Fruit fly (Drosophila melanogaster) whole organism, embryonic: ENCODE measurements around the gene Bub1.

Experiments
- Atf3 ChIP-seq: fragments of 200-800 bp; sonication (Bioruptor generic); optimal IDR thresholded peaks from 3 replicates; lab custom pipeline; 2016; ENCODE audit warnings: missing biosample characterization, missing genetic modification characterization
- B-H1 ChIP-seq: fragments of 200-800 bp; sonication (Bioruptor generic); IDR thresholded peaks from 3 replicates; pipeline ENCODE4 v1.3.6; 2022; ENCODE audit warnings: missing biosample characterization, missing genetic modification characterization
- CG10431 ChIP-seq: fragments of 200-800 bp; sonication (Bioruptor generic); optimal IDR thresholded peaks from 3 replicates; lab custom pipeline; 2018; ENCODE audit warnings: missing biosample characterization, mild to moderate bottlenecking, missing genetic modification characterization
- CG10543 ChIP-seq: fragments of 200-800 bp; sonication (Bioruptor generic); optimal IDR thresholded peaks from 3 replicates; lab custom pipeline; 2017; ENCODE audit warnings: missing biosample characterization, mild to moderate bottlenecking, missing genetic modification characterization, moderate library complexity
- CG14441 ChIP-seq: fragments of 200-800 bp; sonication (Bioruptor generic); IDR thresholded peaks from 2 replicates; pipeline ENCODE4 v1.3.6; 2022; ENCODE audit warnings: missing biosample characterization, missing genetic modification characterization
- CG15696 ChIP-seq: fragments of 200-800 bp; sonication (Bioruptor generic); optimal IDR thresholded peaks from 2 replicates; lab custom pipeline; 2019; ENCODE audit warnings: missing biosample characterization, mild to moderate bottlenecking, missing genetic modification characterization, moderate library complexity
- CG1602 ChIP-seq: fragments of 200-800 bp; sonication (Bioruptor generic); optimal IDR thresholded peaks from 3 replicates; lab custom pipeline; 2016; ENCODE audit warnings: missing biosample characterization, missing genetic modification characterization
- CG17359 ChIP-seq: fragments of 200-800 bp; sonication (Bioruptor generic); optimal IDR thresholded peaks from 3 replicates; lab custom pipeline; 2018; ENCODE audit warnings: missing biosample characterization, mild to moderate bottlenecking, missing genetic modification characterization, moderate library complexity
- CG1792 ChIP-seq: fragments of 200-800 bp; sonication (Bioruptor generic); optimal IDR thresholded peaks from 2 replicates; lab custom pipeline; 2016; ENCODE audit warnings: missing biosample characterization, missing genetic modification characterization
- CG18011 ChIP-seq: fragments of 200-800 bp; sonication (Bioruptor generic); optimal IDR thresholded peaks from 2 replicates; lab custom pipeline; 2017; ENCODE audit warnings: missing biosample characterization, missing genetic modification characterization, mild to moderate bottlenecking, moderate library complexity, missing genotype
- CG18262 ChIP-seq: fragments of 200-800 bp; optimal IDR thresholded peaks from 3 replicates; lab custom pipeline; 2019; ENCODE audit warnings: missing biosample characterization, mild to moderate bottlenecking, missing genetic modification characterization, moderate library complexity
- CG18619 ChIP-seq: fragments of 200-800 bp; sonication (Bioruptor generic); optimal IDR thresholded peaks from 3 replicates; lab custom pipeline; 2017; ENCODE audit warnings: missing biosample characterization, mild to moderate bottlenecking, missing genetic modification characterization
- CG2712 ChIP-seq: fragments of 200-800 bp; optimal IDR thresholded peaks from 3 replicates; lab custom pipeline; 2019; ENCODE audit warnings: missing biosample characterization, mild to moderate bottlenecking, missing genetic modification characterization, moderate library complexity
- CG30403 ChIP-seq: fragments of 200-800 bp; sonication (Bioruptor generic); optimal IDR thresholded peaks from 3 replicates; lab custom pipeline; 2016; ENCODE audit warnings: missing biosample characterization, missing genetic modification characterization
- CG32772 ChIP-seq: fragments of 200-800 bp; sonication (Bioruptor generic); IDR thresholded peaks from 2 replicates; pipeline ENCODE4 v1.3.6; 2022; ENCODE audit warnings: missing biosample characterization, missing genetic modification characterization
- CG6689 ChIP-seq: fragments of 200-800 bp; sonication (Bioruptor generic); IDR thresholded peaks from 2 replicates; pipeline ENCODE4 v1.3.6; 2022; ENCODE audit warnings: missing biosample characterization, missing genetic modification characterization
- CG6791 ChIP-seq: fragments of 200-800 bp; sonication (Bioruptor generic); IDR thresholded peaks from 3 replicates; pipeline ENCODE4 v1.3.6; 2022; ENCODE audit warnings: missing biosample characterization, missing genetic modification characterization; ENCODE audit not compliant: partially characterized antibody
- CG8765 ChIP-seq: fragments of 200-800 bp; sonication (Bioruptor generic); IDR thresholded peaks from 2 replicates; pipeline ENCODE4 v1.3.6; 2022; ENCODE audit warnings: missing biosample characterization, missing genetic modification characterization
- CG9727 ChIP-seq: fragments of 200-800 bp; sonication (Bioruptor generic); optimal IDR thresholded peaks from 3 replicates; lab custom pipeline; 2017; ENCODE audit warnings: missing biosample characterization, mild to moderate bottlenecking, missing genetic modification characterization
- CkIIα-i1 ChIP-seq: fragments of 200-800 bp; sonication (Bioruptor generic); IDR thresholded peaks from 2 replicates; pipeline ENCODE4 v1.3.6; 2022; ENCODE audit warnings: missing biosample characterization, missing genetic modification characterization
- Dref ChIP-seq: fragments of 200-800 bp; sonication (Bioruptor generic); IDR thresholded peaks from 2 replicates; pipeline ENCODE4 v1.3.6; 2022; ENCODE audit warnings: missing biosample characterization, missing genetic modification characterization
- E2f1 ChIP-seq: fragments of 200-800 bp; sonication (Bioruptor generic); IDR thresholded peaks from 2 replicates; pipeline ENCODE4 v1.3.6; 2022; ENCODE audit warnings: missing biosample characterization, missing genetic modification characterization
- Gsc ChIP-seq: fragments of 200-800 bp; sonication (Bioruptor generic); IDR thresholded peaks from 2 replicates; pipeline ENCODE4 v1.3.6; 2022; ENCODE audit warnings: missing biosample characterization, missing genetic modification characterization
- Hmr ChIP-seq: fragments of 200-800 bp; sonication (Bioruptor generic); optimal IDR thresholded peaks from 3 replicates; lab custom pipeline; 2017; ENCODE audit warnings: mild to moderate bottlenecking, missing biosample characterization, missing genetic modification reagents, missing genetic modification characterization
- MBD-R2 ChIP-seq: fragments of 200-800 bp; sonication (Bioruptor generic); IDR thresholded peaks from 2 replicates; pipeline ENCODE4 v1.3.6; 2022; ENCODE audit warnings: missing biosample characterization, missing genetic modification characterization
- MTF-1 ChIP-seq: fragments of 200-800 bp; sonication (Bioruptor generic); optimal IDR thresholded peaks from 2 replicates; lab custom pipeline; 2018; ENCODE audit warnings: missing biosample characterization, mild to moderate bottlenecking, missing genetic modification characterization, borderline replicate concordance
- Opbp ChIP-seq: fragments of 200-800 bp; sonication (Bioruptor generic); IDR thresholded peaks from 3 replicates; pipeline ENCODE4 v1.3.6; 2022; ENCODE audit warnings: missing biosample characterization, missing genetic modification characterization; ENCODE audit not compliant: partially characterized antibody
- Vsx1 ChIP-seq: fragments of 200-800 bp; sonication (Bioruptor generic); optimal IDR thresholded peaks from 2 replicates; lab custom pipeline; 2017; ENCODE audit warnings: missing biosample characterization, mild to moderate bottlenecking, missing genetic modification characterization, missing genetic modification reagents
- az2 ChIP-seq: fragments of 200-800 bp; sonication (Bioruptor generic); optimal IDR thresholded peaks from 3 replicates; lab custom pipeline; 2016; ENCODE audit warnings: missing biosample characterization, missing genetic modification characterization
- bcd ChIP-seq: fragments of 200-800 bp; sonication (Bioruptor generic); optimal IDR thresholded peaks from 2 replicates; lab custom pipeline; 2017; ENCODE audit warnings: missing biosample characterization, mild to moderate bottlenecking, missing genetic modification characterization
- br ChIP-seq: fragments of >200 bp; optimal IDR thresholded peaks from 2 replicates; lab custom pipeline; 2017
- bsh ChIP-seq, 2 experiments: fragments of 200-800 bp; sonication (Bioruptor generic); optimal IDR thresholded peaks; 2 replicates each; lab custom pipeline; 2017 to 2018; ENCODE audit warnings: mild to moderate bottlenecking in 2 of 2, missing biosample characterization in 2 of 2, missing genetic modification characterization in 2 of 2, moderate library complexity in 1 of 2
- cato ChIP-seq: fragments of 200-800 bp; sonication (Bioruptor generic); optimal IDR thresholded peaks from 2 replicates; lab custom pipeline; 2016; ENCODE audit warnings: missing biosample characterization, missing genetic modification characterization, borderline replicate concordance
- croc ChIP-seq: fragments of 200-800 bp; sonication (Bioruptor generic); conservative IDR thresholded peaks from 3 replicates; pipeline ENCODE4 v1.3.6; 2022; ENCODE audit warnings: missing biosample characterization, missing genetic modification characterization
- dati ChIP-seq: fragments of 200-800 bp; sonication (Bioruptor generic); IDR thresholded peaks from 2 replicates; pipeline ENCODE4 v1.3.6; 2022; ENCODE audit warnings: missing biosample characterization, missing genetic modification characterization
- fu2 ChIP-seq: fragments of 200-800 bp; sonication (Bioruptor generic); optimal IDR thresholded peaks from 2 replicates; lab custom pipeline; 2016; ENCODE audit warnings: missing biosample characterization, missing genetic modification characterization
- gcm2 ChIP-seq: fragments of 200-800 bp; sonication (Bioruptor generic); optimal IDR thresholded peaks from 2 replicates; lab custom pipeline; 2016; ENCODE audit warnings: missing biosample characterization, missing genetic modification characterization
- grn ChIP-seq: fragments of 200-800 bp; sonication (Bioruptor generic); optimal IDR thresholded peaks from 3 replicates; lab custom pipeline; 2017; ENCODE audit warnings: missing biosample characterization, missing genetic modification characterization
- lmd ChIP-seq: fragments of 200-800 bp; sonication (Bioruptor generic); IDR thresholded peaks from 2 replicates; pipeline ENCODE4 v1.3.6; 2022; ENCODE audit warnings: missing biosample characterization, missing genetic modification characterization
- nom ChIP-seq: fragments of 200-800 bp; sonication (Bioruptor generic); optimal IDR thresholded peaks from 2 replicates; lab custom pipeline; 2017; ENCODE audit warnings: missing biosample characterization, missing genetic modification characterization, mild to moderate bottlenecking, moderate library complexity, missing genetic modification reagents
- pho ChIP-seq: fragments of 200-800 bp; sonication (Bioruptor generic); optimal IDR thresholded peaks from 2 replicates; lab custom pipeline; 2016; ENCODE audit warnings: missing biosample characterization, missing genetic modification characterization
- pita ChIP-seq: fragments of 200-800 bp; sonication (Bioruptor generic); optimal IDR thresholded peaks from 2 replicates; lab custom pipeline; 2017; ENCODE audit warnings: missing biosample characterization, mild to moderate bottlenecking, missing genetic modification characterization
- pum ChIP-seq: fragments of 200-800 bp; sonication (Bioruptor generic); optimal IDR thresholded peaks from 2 replicates; lab custom pipeline; 2016; ENCODE audit warnings: missing biosample characterization, missing genetic modification characterization
- repo ChIP-seq: fragments of 200-800 bp; sonication (Bioruptor generic); optimal IDR thresholded peaks from 2 replicates; lab custom pipeline; 2016; ENCODE audit warnings: missing biosample characterization, missing genetic modification characterization
- rib ChIP-seq: fragments of 200-800 bp; sonication (Bioruptor generic); IDR thresholded peaks from 2 replicates; pipeline ENCODE4 v1.3.6; 2022; ENCODE audit warnings: missing biosample characterization, missing genetic modification characterization
- salm ChIP-seq: fragments of 200-800 bp; sonication (Bioruptor generic); optimal IDR thresholded peaks from 2 replicates; lab custom pipeline; 2018; ENCODE audit warnings: missing biosample characterization, mild to moderate bottlenecking, missing genetic modification characterization
- sob ChIP-seq: fragments of 200-800 bp; sonication (Bioruptor generic); IDR thresholded peaks from 2 replicates; pipeline ENCODE4 v1.3.6; 2022; ENCODE audit warnings: missing biosample characterization, missing genetic modification characterization
- sqz ChIP-seq: fragments of 200-800 bp; sonication (Bioruptor generic); optimal IDR thresholded peaks from 3 replicates; lab custom pipeline; 2018; ENCODE audit warnings: missing biosample characterization, mild to moderate bottlenecking, missing genetic modification characterization
- vvl ChIP-seq: fragments of 200-800 bp; sonication (Bioruptor generic); IDR thresholded peaks from 2 replicates; pipeline ENCODE4 v1.3.6; 2022; ENCODE audit warnings: missing biosample characterization, missing genetic modification characterization

Gene Bub1

dm6 chr2L:5256036-5256846, 22.4 kb upstream of the Bub1 start (continued):
- TF ChIP-seq Vsx1, result peak; percentile 53
- peak; percentile 37 for TF ChIP-seq az2
- TF ChIP-seq vvl (GFP tag; lab: Robert Waterston, UW), result peak; percentile 64
- TF ChIP-seq MBD-R2 (GFP tag; lab: Robert Waterston, UW), result no peak
- TF ChIP-seq pho (GFP tag; lab: Kevin White, UChicago), result no peak
- TF ChIP-seq CG1792 (GFP tag; lab: Kevin White, UChicago), result peak; percentile 26
- TF ChIP-seq CG14441 (GFP tag; lab: Robert Waterston, UW), result peak; percentile 29; the same call in 1 of the 2 replicates
- peak; percentile 88 for TF ChIP-seq salm
- peak; percentile 19; the same call in 1 of the 2 replicates for TF ChIP-seq lmd (GFP tag; lab: Robert Waterston, UW)
- peak; percentile 34; the same call in 1 of the 2 replicates for TF ChIP-seq sob (GFP tag; lab: Robert Waterston, UW)
- peak; percentile 20 for TF ChIP-seq CG1602
- TF ChIP-seq Dref, result no peak
- TF ChIP-seq cato (GFP tag; lab: Kevin White, UChicago), result peak; percentile 8
- no peak for TF ChIP-seq rib (GFP tag; lab: Robert Waterston, UW)
- TF ChIP-seq Atf3 (GFP tag; lab: Kevin White, UChicago), result no peak
- TF ChIP-seq gcm2 (GFP tag; lab: Kevin White, UChicago), result no peak
- peak; percentile 14 for TF ChIP-seq pum (GFP tag; lab: Kevin White, UChicago)
- TF ChIP-seq pita (GFP tag; lab: Kevin White, UChicago), result no peak
- TF ChIP-seq CG30403 (GFP tag; lab: Kevin White, UChicago), result peak; percentile 29
- no peak for TF ChIP-seq Gsc (GFP tag; lab: Robert Waterston, UW)
- no peak; the same call in 1 of the 2 replicates for TF ChIP-seq E2f1 (GFP tag; lab: Robert Waterston, UW)
- TF ChIP-seq CG6689 (GFP tag; lab: Robert Waterston, UW), result peak; percentile 33
- no peak for TF ChIP-seq Opbp (GFP tag; lab: Robert Waterston, UW)
- TF ChIP-seq MTF-1, result peak; percentile 68
- no peak for TF ChIP-seq CG18011 (GFP tag; lab: Kevin White, UChicago)
- TF ChIP-seq CG6791 (GFP tag; lab: Robert Waterston, UW), result no peak
- TF ChIP-seq CG9727 (GFP tag; lab: Kevin White, UChicago), result peak; percentile 72
- no peak for TF ChIP-seq CG8765 (GFP tag; lab: Robert Waterston, UW)
- TF ChIP-seq br, result no peak
- TF ChIP-seq CG18262 (tag; lab: Kevin White, UChicago), result peak; percentile 58
- TF ChIP-seq CG2712 (tag; lab: Kevin White, UChicago), result peak; percentile 34
- TF ChIP-seq grn (GFP tag; lab: Kevin White, UChicago), result peak; percentile 99
- TF ChIP-seq nom (GFP tag; lab: Kevin White, UChicago), result peak; percentile 58
- TF ChIP-seq bsh (GFP tag; optimal IDR thresholded peaks at IDR 0.05; lab: Kevin White, UChicago), result peak in 1 of 2 experiments; percentile 71
- TF ChIP-seq CG10431 (GFP tag; lab: Kevin White, UChicago), result peak; percentile 35
- no peak for TF ChIP-seq bcd (GFP tag; lab: Kevin White, UChicago)
- TF ChIP-seq CG15696, result peak; percentile 86
- no peak for TF ChIP-seq CkIIα-i1 (GFP tag; lab: Robert Waterston, UW)
- no peak for TF ChIP-seq CG18619 (GFP tag; lab: Kevin White, UChicago)
- TF ChIP-seq repo (GFP tag; lab: Kevin White, UChicago), result no peak
- peak; percentile 46 for TF ChIP-seq CG17359 (tag; lab: Kevin White, UChicago)
- peak; percentile 37; the same call in 2 of the 3 replicates for TF ChIP-seq B-H1 (GFP tag; lab: Robert Waterston, UW)
- no peak; the same call in 1 of the 2 replicates for TF ChIP-seq CG32772 (GFP tag; lab: Robert Waterston, UW)
- TF ChIP-seq croc, result no peak; the same call in 2 of the 3 replicates
- peak; percentile 59 for TF ChIP-seq sqz (GFP tag; lab: Kevin White, UChicago)
- TF ChIP-seq fu2, result no peak
- TF ChIP-seq CG10543, result peak; percentile 28
- TF ChIP-seq Hmr (GFP tag; lab: Kevin White, UChicago), result no peak
- TF ChIP-seq dati, result 0 out of 2 replicates have a peak, but pooled peaks have one; percentile 50
